Worm (Caenorhabditis elegans) whole organism, L2 larva: ENCODE data around the gene ZK154.6.

Experiments used
- C34F6.9 ChIP-seq: fragments of 150-350 bp; optimal IDR thresholded peaks from 2 replicates; lab custom pipeline; 2014; ENCODE audit warnings: missing biosample characterization, missing genetic modification characterization
- F13H6.1 ChIP-seq: sonication (generic microtip); optimal IDR thresholded peaks from 2 replicates; lab custom pipeline; 2016; ENCODE audit warnings: missing genetic modification characterization, missing compliant biosample characterization
- R02D3.7 ChIP-seq: fragments of 150-350 bp; optimal IDR thresholded peaks from 2 replicates; lab custom pipeline; 2014; ENCODE audit warnings: missing biosample characterization, missing genetic modification characterization
- Y55F3AM.14 ChIP-seq: fragments of 200-800 bp; sonication (Bioruptor generic); optimal IDR thresholded peaks from 2 replicates; lab custom pipeline; 2018; ENCODE audit warnings: mild to moderate bottlenecking, missing genetic modification characterization, missing compliant biosample characterization
- ZK546.5 ChIP-seq: sonication (generic microtip); optimal IDR thresholded peaks from 2 replicates; lab custom pipeline; 2017; ENCODE audit warnings: missing biosample characterization, missing genetic modification characterization
- alr-1 ChIP-seq: fragments of 150-350 bp; optimal IDR thresholded peaks from 2 replicates; lab custom pipeline; 2014; ENCODE audit warnings: missing biosample characterization, missing genetic modification characterization
- aly-2 ChIP-seq: fragments of 150-350 bp; optimal IDR thresholded peaks from 2 replicates; lab custom pipeline; 2014; ENCODE audit warnings: missing biosample characterization, missing genetic modification characterization
- ama-1 ChIP-seq: fragments of 150-350 bp; optimal IDR thresholded peaks from 2 replicates; lab custom pipeline; 2018; ENCODE audit warnings: inconsistent platforms
- blmp-1 ChIP-seq: sonication (generic microtip); optimal IDR thresholded peaks from 2 replicates; lab custom pipeline; 2017; ENCODE audit warnings: missing genetic modification characterization, mild to moderate bottlenecking, missing compliant biosample characterization, antibody characterized with exemption, moderate library complexity; ENCODE audit not compliant: insufficient read depth
- ceh-16 ChIP-seq: fragments of 150-350 bp; optimal IDR thresholded peaks from 2 replicates; lab custom pipeline; 2014; ENCODE audit warnings: missing biosample characterization, missing genetic modification characterization
- ceh-82 ChIP-seq: fragments of 150-350 bp; optimal IDR thresholded peaks from 2 replicates; lab custom pipeline; 2014; ENCODE audit warnings: missing biosample characterization, missing genetic modification characterization
- crh-2 ChIP-seq: sonication (generic microtip); optimal IDR thresholded peaks from 2 replicates; lab custom pipeline; 2017; ENCODE audit warnings: missing biosample characterization, missing genetic modification characterization
- dmd-4 ChIP-seq: sonication (generic microtip); optimal IDR thresholded peaks from 2 replicates; lab custom pipeline; 2017; ENCODE audit warnings: missing biosample characterization, missing genetic modification characterization
- egl-27 ChIP-seq: sonication (generic microtip); optimal IDR thresholded peaks from 3 replicates; lab custom pipeline; 2017; ENCODE audit warnings: missing biosample characterization, missing genetic modification reagents, missing genetic modification characterization
- elt-1 ChIP-seq: fragments of 150-350 bp; optimal IDR thresholded peaks from 2 replicates; lab custom pipeline; 2014; ENCODE audit warnings: missing biosample characterization, missing genetic modification characterization
- elt-3 ChIP-seq: sonication (generic microtip); optimal IDR thresholded peaks from 2 replicates; lab custom pipeline; 2017; ENCODE audit warnings: missing biosample characterization, missing genetic modification characterization
- fos-1 ChIP-seq: fragments of 150-350 bp; optimal IDR thresholded peaks from 2 replicates; lab custom pipeline; 2014; ENCODE audit warnings: missing biosample characterization, missing genetic modification characterization
- gmeb-1 ChIP-seq: fragments of 150-350 bp; optimal IDR thresholded peaks from 2 replicates; lab custom pipeline; 2014; ENCODE audit warnings: missing biosample characterization, missing genetic modification characterization
- lin-11 ChIP-seq: fragments of 150-350 bp; sonication (generic microtip); optimal IDR thresholded peaks from 2 replicates; lab custom pipeline; 2014; ENCODE audit warnings: missing biosample characterization, missing genetic modification characterization, inconsistent platforms, mixed read lengths
- lin-13 ChIP-seq: fragments of 150-350 bp; optimal IDR thresholded peaks from 2 replicates; lab custom pipeline; 2014; ENCODE audit warnings: missing biosample characterization, missing genetic modification reagents, missing genetic modification characterization
- lin-39 ChIP-seq: fragments of 150-350 bp; optimal IDR thresholded peaks from 2 replicates; lab custom pipeline; 2014; ENCODE audit warnings: missing biosample characterization, missing genetic modification reagents, missing genetic modification characterization
- lsy-2 ChIP-seq, 2 experiments: fragments of 150-350 bp in 1 of 2; sonication (generic microtip) in 1 of 2; optimal IDR thresholded peaks; 2 replicates each; lab custom pipeline; 2014 to 2017; ENCODE audit warnings: missing biosample characterization in 2 of 2, missing genetic modification characterization in 2 of 2
- mab-5 ChIP-seq: fragments of 150-350 bp; optimal IDR thresholded peaks from 2 replicates; lab custom pipeline; 2014; ENCODE audit warnings: missing biosample characterization, missing genetic modification characterization
- mbf-1 ChIP-seq: sonication (generic microtip); optimal IDR thresholded peaks from 2 replicates; lab custom pipeline; 2017; ENCODE audit warnings: missing biosample characterization, missing genetic modification characterization
- mdl-1 ChIP-seq, 2 experiments: fragments of 150-350 bp in 1 of 2; sonication (generic microtip) in 1 of 2; optimal IDR thresholded peaks; 2 replicates each; lab custom pipeline; 2017; ENCODE audit warnings: missing biosample characterization in 2 of 2, missing genetic modification characterization in 2 of 2
- nhr-10 ChIP-seq: sonication (generic microtip); optimal IDR thresholded peaks from 2 replicates; lab custom pipeline; 2017; ENCODE audit warnings: missing biosample characterization, missing genetic modification characterization
- nhr-11 ChIP-seq: fragments of 150-350 bp; optimal IDR thresholded peaks from 2 replicates; lab custom pipeline; 2014; ENCODE audit warnings: missing biosample characterization, missing genetic modification characterization
- nhr-12 ChIP-seq: fragments of 150-350 bp; optimal IDR thresholded peaks from 2 replicates; lab custom pipeline; 2014; ENCODE audit warnings: missing biosample characterization, missing genetic modification characterization
- nhr-129 ChIP-seq: fragments of 150-350 bp; optimal IDR thresholded peaks from 2 replicates; lab custom pipeline; 2014; ENCODE audit warnings: missing biosample characterization, missing genetic modification characterization
- nhr-21 ChIP-seq: fragments of 150-350 bp; optimal IDR thresholded peaks from 2 replicates; lab custom pipeline; 2014; ENCODE audit warnings: missing biosample characterization, missing genetic modification characterization
- nhr-23 ChIP-seq: fragments of 150-350 bp; optimal IDR thresholded peaks from 2 replicates; lab custom pipeline; 2014; ENCODE audit warnings: missing biosample characterization, missing genetic modification reagents, missing genetic modification characterization
- nhr-237 ChIP-seq: fragments of 150-350 bp; optimal IDR thresholded peaks from 2 replicates; lab custom pipeline; 2014; ENCODE audit warnings: missing biosample characterization, missing genetic modification characterization
- nhr-25 ChIP-seq: fragments of 150-350 bp; sonication (generic microtip); optimal IDR thresholded peaks from 3 replicates; lab custom pipeline; 2014; ENCODE audit warnings: missing biosample characterization, missing genetic modification characterization
- nhr-6 ChIP-seq: fragments of 150-350 bp; optimal IDR thresholded peaks from 2 replicates; lab custom pipeline; 2014; ENCODE audit warnings: missing biosample characterization, missing genetic modification characterization
- nhr-77 ChIP-seq: fragments of 150-350 bp; optimal IDR thresholded peaks from 2 replicates; lab custom pipeline; 2014; ENCODE audit warnings: missing biosample characterization, missing genetic modification characterization
- peb-1 ChIP-seq: fragments of 150-350 bp; optimal IDR thresholded peaks from 2 replicates; lab custom pipeline; 2014; ENCODE audit warnings: missing biosample characterization, missing genetic modification characterization
- sem-4 ChIP-seq: fragments of 150-350 bp; optimal IDR thresholded peaks from 2 replicates; lab custom pipeline; 2014; ENCODE audit warnings: missing biosample characterization, missing genetic modification reagents, missing genetic modification characterization
- skn-1 ChIP-seq: sonication (generic microtip); optimal IDR thresholded peaks from 2 replicates; lab custom pipeline; 2017; ENCODE audit warnings: missing biosample characterization, missing genetic modification characterization
- sma-3 ChIP-seq: sonication (generic microtip); optimal IDR thresholded peaks from 2 replicates; lab custom pipeline; 2016; ENCODE audit warnings: missing genetic modification reagents, missing genetic modification characterization, missing compliant biosample characterization
- sma-9 ChIP-seq, 2 experiments: fragments of 150-350 bp in 1 of 2; sonication (generic microtip) in 1 of 2; optimal IDR thresholded peaks; 2 replicates each; lab custom pipeline; 2014 to 2016; ENCODE audit warnings: missing genetic modification characterization in 2 of 2, mild to moderate bottlenecking in 1 of 2, missing biosample characterization in 1 of 2, missing compliant biosample characterization in 1 of 2, missing genetic modification reagents in 1 of 2, moderate library complexity in 1 of 2
- snpc-4 ChIP-seq: fragments of 150-350 bp; optimal IDR thresholded peaks from 2 replicates; lab custom pipeline; 2014; ENCODE audit warnings: missing biosample characterization, missing genetic modification characterization
- unc-39 ChIP-seq: fragments of 150-350 bp; optimal IDR thresholded peaks from 2 replicates; lab custom pipeline; 2014; ENCODE audit warnings: missing biosample characterization, missing genetic modification characterization
- unc-55 ChIP-seq: fragments of 150-350 bp; sonication (generic microtip); optimal IDR thresholded peaks from 3 replicates; lab custom pipeline; 2014; ENCODE audit warnings: missing biosample characterization, missing genetic modification reagents, missing genetic modification characterization
- unc-62 ChIP-seq: fragments of 150-350 bp; optimal IDR thresholded peaks from 2 replicates; lab custom pipeline; 2014; ENCODE audit warnings: missing biosample characterization, missing genetic modification reagents, missing genetic modification characterization
- zag-1 ChIP-seq: fragments of 150-350 bp; optimal IDR thresholded peaks from 2 replicates; lab custom pipeline; 2014; ENCODE audit warnings: missing biosample characterization, missing genetic modification characterization
- ztf-1 ChIP-seq: fragments of 200-800 bp; sonication (Bioruptor generic); conservative IDR thresholded peaks from 2 replicates; pipeline ENCODE4 v1.3.6; 2022; ENCODE audit warnings: missing genetic modification characterization, missing compliant biosample characterization
- ztf-11 ChIP-seq: sonication (generic microtip); optimal IDR thresholded peaks from 2 replicates; lab custom pipeline; 2017; ENCODE audit warnings: missing biosample characterization, missing genetic modification characterization
- ztf-4 ChIP-seq: fragments of 150-350 bp; optimal IDR thresholded peaks from 2 replicates; lab custom pipeline; 2014; ENCODE audit warnings: missing biosample characterization, missing genetic modification characterization

Gene ZK154.6

ce11 chrX:7825707-7826106, 32.3 kb upstream of the ZK154.6 start:
- TF ChIP-seq unc-55 (GFP tag; lab: Kevin White, UChicago) (no peak), nhr-77 (no peak), nhr-129 (tag; lab: Kevin White, UChicago) (peak; percentile 99), elt-3 (tag; lab: Kevin White, UChicago) (no peak), alr-1 (tag; lab: Kevin White, UChicago) (no peak), nhr-6 (peak; percentile 52), dmd-4 (tag; lab: Kevin White, UChicago) (no peak), mab-5 (tag; lab: Kevin White, UChicago) (no peak), sem-4 (peak; percentile 9), gmeb-1 (tag; lab: Kevin White, UChicago) (peak; percentile 11), unc-62 (GFP tag; lab: Kevin White, UChicago) (no peak), nhr-237 (no peak), ceh-16 (tag; lab: Kevin White, UChicago) (peak; percentile 88), nhr-23 (tag; lab: Kevin White, UChicago) (peak; percentile 51), nhr-25 (tag; lab: Kevin White, UChicago) (peak; percentile 80), fos-1 (tag; lab: Kevin White, UChicago) (peak; percentile 86), nhr-21 (tag; lab: Kevin White, UChicago) (peak; percentile 79), ztf-1 (GFP tag; lab: Robert Waterston, UW) (no peak), lin-11 (tag; lab: Kevin White, UChicago) (peak; percentile 8), sma-9 (GFP tag; optimal IDR thresholded peaks at IDR 0.05; lab: Kevin White, UChicago) (peak; percentile 88), sma-9 (tag; optimal IDR thresholded peaks at IDR 0.05; lab: Kevin White, UChicago) (no peak), Y55F3AM.14 (GFP tag; lab: Kevin White, UChicago) (no peak), mbf-1 (tag; lab: Kevin White, UChicago) (no peak), sma-3 (peak; percentile 44), lin-39 (tag; lab: Kevin White, UChicago) (no peak), nhr-10 (tag; lab: Kevin White, UChicago) (no peak), elt-1 (tag; lab: Kevin White, UChicago) (peak; percentile 77), peb-1 (no peak), blmp-1 (peak; percentile 51), ama-1 (lab: Kevin White, UChicago) (no peak), ztf-4 (tag; lab: Kevin White, UChicago) (no peak), ceh-82 (no peak), aly-2 (tag; lab: Kevin White, UChicago) (no peak), egl-27 (tag; lab: Kevin White, UChicago) (peak; percentile 55), R02D3.7 (tag; lab: Kevin White, UChicago) (no peak), ztf-11 (tag; lab: Kevin White, UChicago) (no peak), C34F6.9 (tag; lab: Kevin White, UChicago) (peak; percentile 53), lin-13 (GFP tag; lab: Kevin White, UChicago) (peak; percentile 50), nhr-12 (tag; lab: Kevin White, UChicago) (no peak), ZK546.5 (tag; lab: Kevin White, UChicago) (no peak), mdl-1 (tag; optimal IDR thresholded peaks at IDR 0.05; lab: Kevin White, UChicago) (peak in 1 of 2 experiments; percentile 26), zag-1 (no peak), F13H6.1 (peak; percentile 39), snpc-4 (tag; lab: Kevin White, UChicago) (no peak), crh-2 (tag; lab: Kevin White, UChicago) (peak; percentile 80), unc-39 (tag; lab: Kevin White, UChicago) (no peak), skn-1 (no peak), lsy-2 (tag; optimal IDR thresholded peaks at IDR 0.05; lab: Kevin White, UChicago) (peak in 1 of 2 experiments; percentile 56), nhr-11 (tag; lab: Kevin White, UChicago) (no peak)
- TF ChIP-seq, all 48 proteins: peak for 21
